Worm (Caenorhabditis elegans): ENCODE measurements around the gene ram-2.

Gene ram-2

DNA sequence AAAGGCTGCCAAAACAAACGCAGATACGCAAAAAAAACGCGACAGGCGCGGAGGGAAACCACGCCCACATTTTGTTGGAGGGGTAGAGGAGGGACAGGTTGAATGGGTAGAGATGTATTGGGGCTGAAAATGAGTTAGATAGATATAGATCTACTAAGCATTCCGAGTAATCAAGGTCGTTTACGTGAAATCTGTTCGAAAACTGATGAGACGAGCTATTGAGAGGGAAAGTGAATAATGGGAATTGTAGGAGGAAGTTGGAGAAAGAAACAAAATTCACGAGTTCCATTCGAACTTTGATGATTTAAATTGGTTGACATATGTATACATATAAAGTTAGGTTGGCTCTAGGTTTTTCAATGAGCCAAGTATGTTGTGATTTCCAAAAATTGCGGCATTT lies 203 bp upstream of the ram-2 start:
- TF ChIP-seq unc-39 (tag; optimal IDR thresholded peaks at IDR 0.05) (no peak), mep-1 (tag; optimal IDR thresholded peaks at IDR 0.05) (no peak), tbx-8 (GFP tag; optimal IDR thresholded peaks at IDR 0.05) (no peak), drap-1 (GFP tag; optimal IDR thresholded peaks at IDR 0.05) (no peak)

DNA sequence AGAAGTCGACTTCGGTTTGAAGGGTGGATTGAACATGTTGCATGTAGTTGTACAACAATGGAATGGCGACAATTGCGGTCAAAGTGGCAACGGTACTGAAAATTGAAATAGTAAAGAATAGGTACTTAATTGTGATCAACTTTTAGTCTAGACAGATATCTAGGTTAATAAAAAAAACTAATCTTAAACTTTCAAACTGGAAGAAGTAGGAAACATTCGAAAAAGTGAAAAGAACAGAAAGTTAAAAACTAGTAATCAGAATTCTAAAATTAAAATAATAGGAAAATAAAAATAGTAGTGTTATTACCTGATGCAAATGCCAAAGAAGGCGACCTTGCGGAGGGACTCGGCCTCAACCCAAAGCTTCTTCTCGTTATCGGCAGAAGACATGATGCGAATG lies 246 bp downstream of the ram-2 start:
- TF ChIP-seq elt-1 (tag; optimal IDR thresholded peaks at IDR 0.05; ENCODE audit: borderline replicate concordance, insufficient read depth) (no peak), flh-1 (GFP tag; optimal IDR thresholded peaks at IDR 0.05) (no peak), mab-5 (tag; optimal IDR thresholded peaks at IDR 0.05) (no peak), bed-3 (GFP tag; optimal IDR thresholded peaks at IDR 0.05) (no peak), lin-32 (GFP tag; optimal IDR thresholded peaks at IDR 0.05) (no peak), blmp-1 (tag; optimal IDR thresholded peaks at IDR 0.05) (no peak), zip-8 (tag; optimal IDR thresholded peaks at IDR 0.05) (no peak), ceh-83 (GFP tag; optimal IDR thresholded peaks at IDR 0.05) (no peak), ceh-43 (GFP tag; optimal IDR thresholded peaks at IDR 0.05) (no peak), hlh-1 (tag; optimal IDR thresholded peaks at IDR 0.05) (no peak), nhr-237 (tag; optimal IDR thresholded peaks at IDR 0.05) (no peak), ztf-11 (tag; optimal IDR thresholded peaks at IDR 0.05) (no peak), nhr-12 (tag; optimal IDR thresholded peaks at IDR 0.05) (no peak), unc-120 (tag; optimal IDR thresholded peaks at IDR 0.05; ENCODE audit: poor library complexity, severe bottlenecking) (no peak), lsy-2 (tag; optimal IDR thresholded peaks at IDR 0.05) (no peak), pha-4 (tag; optimal IDR thresholded peaks at IDR 0.05) (no peak)

DNA sequence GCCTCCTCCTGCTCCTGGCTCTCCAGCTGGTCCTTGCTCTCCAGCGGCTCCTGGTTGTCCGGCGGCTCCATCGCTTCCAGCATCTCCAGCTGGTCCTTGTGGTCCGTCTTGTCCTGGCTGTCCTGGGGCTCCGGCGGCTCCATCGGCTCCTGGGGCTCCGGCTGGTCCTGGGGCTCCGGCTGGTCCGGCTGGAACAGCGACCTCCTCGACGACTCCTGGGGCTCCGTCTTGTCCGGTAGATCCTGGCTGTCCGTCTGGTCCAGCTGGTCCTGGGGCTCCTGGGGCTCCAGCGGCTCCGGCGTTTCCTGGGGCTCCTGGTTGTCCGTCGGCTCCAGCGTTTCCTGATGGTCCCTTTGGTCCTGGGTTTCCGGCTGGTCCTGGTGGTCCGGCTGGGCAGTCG lies 947 bp downstream of the ram-2 start:
- no peak for TF ChIP-seq hlh-1 (tag; optimal IDR thresholded peaks at IDR 0.05)
- TF ChIP-seq tbx-8 (GFP tag; optimal IDR thresholded peaks at IDR 0.05) = no peak
- TF ChIP-seq snpc-4 (tag; optimal IDR thresholded peaks at IDR 0.05) = no peak

DNA sequence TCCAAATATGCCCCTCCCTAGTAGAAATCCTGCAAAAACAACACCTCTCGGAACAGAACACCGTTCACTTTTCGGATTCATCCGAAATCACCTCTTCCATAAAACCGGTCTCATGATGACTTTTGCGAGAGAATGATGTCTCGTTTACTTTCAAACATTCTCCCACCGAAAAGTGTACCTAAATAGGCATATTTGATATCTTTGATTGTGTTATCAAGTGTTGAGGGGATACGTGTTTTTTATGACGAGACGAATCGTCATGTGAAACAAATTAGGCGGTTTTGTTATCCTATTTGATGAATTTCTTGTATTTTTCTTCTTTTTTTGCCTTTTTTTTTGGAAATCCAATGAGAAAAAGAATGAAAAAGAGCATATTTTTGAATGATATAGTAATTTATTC lies 1.5 kb downstream of the ram-2 start:
- TF ChIP-seq nhr-76 (tag; optimal IDR thresholded peaks at IDR 0.05) (no peak), ztf-11 (tag; optimal IDR thresholded peaks at IDR 0.05) (no peak), pha-4 (tag; optimal IDR thresholded peaks at IDR 0.05) (no peak), flh-1 (GFP tag; optimal IDR thresholded peaks at IDR 0.05) (no peak), nhr-2 (tag; optimal IDR thresholded peaks at IDR 0.05) (no peak), zip-8 (tag; optimal IDR thresholded peaks at IDR 0.05) (no peak)

DNA sequence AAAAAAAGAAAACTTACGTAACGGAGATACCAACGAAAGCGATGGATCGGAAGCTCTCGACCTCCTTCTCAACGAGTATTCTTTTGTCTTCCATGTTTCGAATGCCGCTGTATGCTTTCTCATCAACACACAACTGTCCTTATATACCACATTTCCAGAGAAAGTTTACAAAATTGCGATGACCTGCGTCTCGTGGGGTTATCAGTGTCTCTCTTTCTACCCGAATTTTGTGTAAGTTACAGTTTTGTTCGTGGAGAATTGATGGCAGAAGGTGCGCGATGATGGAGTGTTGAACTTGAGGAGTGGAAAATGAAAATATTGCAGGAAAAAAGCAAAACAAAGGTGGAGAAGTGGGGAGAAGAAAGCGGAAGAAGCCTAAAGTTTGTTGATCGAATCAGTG lies 3.0 kb downstream of the ram-2 start, which contains the start of gene col-81:
Gene col-81, minus strand, starts transcription at position 101 of the 400 bp plus-strand sequence.
- TF ChIP-seq mls-2 (tag; optimal IDR thresholded peaks at IDR 0.05) (no peak), bed-3 (GFP tag; optimal IDR thresholded peaks at IDR 0.05) (no peak), tbx-8 (GFP tag; optimal IDR thresholded peaks at IDR 0.05) (no peak), lsy-2 (tag; optimal IDR thresholded peaks at IDR 0.05) (no peak), drap-1 (GFP tag; optimal IDR thresholded peaks at IDR 0.05) (no peak), flh-1 (GFP tag; optimal IDR thresholded peaks at IDR 0.05) (no peak), nhr-76 (tag; optimal IDR thresholded peaks at IDR 0.05) (no peak), ces-1 (GFP tag; optimal IDR thresholded peaks at IDR 0.05) (no peak), sem-2 (GFP tag; optimal IDR thresholded peaks at IDR 0.05) (no peak), ceh-39 (tag; optimal IDR thresholded peaks at IDR 0.05) (no peak), unc-62 (GFP tag; optimal IDR thresholded peaks at IDR 0.05) (no peak), pha-4 (tag; optimal IDR thresholded peaks at IDR 0.05) (no peak), ceh-83 (GFP tag; optimal IDR thresholded peaks at IDR 0.05) (no peak), ceh-43 (GFP tag; optimal IDR thresholded peaks at IDR 0.05) (no peak)

DNA sequence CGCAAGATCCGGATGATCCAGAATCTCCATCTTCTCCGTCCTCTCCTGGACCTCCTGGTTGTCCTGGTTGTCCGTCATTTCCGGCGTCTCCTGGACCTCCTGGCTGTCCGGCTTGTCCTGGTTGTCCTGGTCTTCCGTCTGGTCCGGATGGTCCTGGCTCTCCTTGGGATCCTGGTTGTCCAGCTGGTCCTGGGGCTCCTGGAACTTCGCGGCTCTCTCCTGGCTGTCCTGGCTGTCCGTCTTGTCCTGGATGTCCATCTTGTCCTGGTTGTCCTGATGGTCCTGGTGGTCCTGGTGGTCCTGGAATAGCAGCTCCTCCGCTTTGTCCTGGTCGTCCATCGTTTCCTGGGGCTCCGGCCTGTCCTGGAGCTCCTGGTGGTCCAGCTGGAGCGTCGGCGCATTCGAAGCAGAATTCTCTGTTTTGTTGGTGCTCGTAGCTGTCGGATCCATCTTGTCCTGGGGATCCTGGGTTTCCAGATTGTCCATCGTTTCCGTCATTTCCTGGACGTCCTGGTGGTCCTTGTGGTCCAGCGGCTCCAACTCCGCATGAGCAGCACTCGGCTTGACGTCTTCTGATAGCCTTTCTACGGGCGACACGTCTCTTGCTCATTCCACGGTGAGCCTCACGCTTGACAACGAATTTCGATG lies 4.0 kb downstream of the ram-2 start:
- no peak for TF ChIP-seq unc-120 (tag; optimal IDR thresholded peaks at IDR 0.05; ENCODE audit: poor library complexity, severe bottlenecking)
- no peak for TF ChIP-seq ztf-11 (tag; optimal IDR thresholded peaks at IDR 0.05)
- peak; percentile 17 for TF ChIP-seq ceh-83 (GFP tag; optimal IDR thresholded peaks at IDR 0.05)

Measured in whole organism, mixed stage, embryonic.